Fruit fly (Drosophila melanogaster) whole organism, embryonic: ENCODE data around the gene CG33235.

Experiments
- Abd-B ChIP-seq: fragments of 200-800 bp; sonication (Bioruptor generic); optimal IDR thresholded peaks from 2 replicates; lab custom pipeline; 2018; ENCODE audit warnings: missing biosample characterization, mild to moderate bottlenecking, missing genetic modification characterization, moderate library complexity
- BtbVII ChIP-seq: fragments of 200-800 bp; sonication (Bioruptor generic); optimal IDR thresholded peaks from 3 replicates; lab custom pipeline; 2017; ENCODE audit warnings: missing biosample characterization, mild to moderate bottlenecking, missing genetic modification characterization
- C15 ChIP-seq: fragments of 200-800 bp; sonication (Bioruptor generic); IDR thresholded peaks from 3 replicates; pipeline ENCODE4 v1.3.6; 2022; ENCODE audit warnings: missing biosample characterization, missing genetic modification characterization
- CG10267 ChIP-seq: fragments of 200-800 bp; sonication (Bioruptor generic); optimal IDR thresholded peaks from 2 replicates; lab custom pipeline; 2018; ENCODE audit warnings: missing biosample characterization, mild to moderate bottlenecking, missing genetic modification characterization, moderate library complexity
- CG11093 ChIP-seq: fragments of 200-800 bp; sonication (Bioruptor generic); IDR thresholded peaks from 3 replicates; pipeline ENCODE4 v1.3.6; 2022; ENCODE audit warnings: missing biosample characterization, missing genetic modification characterization
- CG11398 ChIP-seq: fragments of 200-800 bp; sonication (Bioruptor generic); optimal IDR thresholded peaks from 2 replicates; lab custom pipeline; 2016; ENCODE audit warnings: missing biosample characterization, missing genetic modification characterization
- CG13296 ChIP-seq: fragments of 200-800 bp; sonication (Bioruptor generic); optimal IDR thresholded peaks from 3 replicates; lab custom pipeline; 2018; ENCODE audit warnings: missing biosample characterization, mild to moderate bottlenecking, missing genetic modification characterization
- CG14441 ChIP-seq: fragments of 200-800 bp; sonication (Bioruptor generic); IDR thresholded peaks from 2 replicates; pipeline ENCODE4 v1.3.6; 2022; ENCODE audit warnings: missing biosample characterization, missing genetic modification characterization
- CG14860 ChIP-seq: fragments of 200-800 bp; sonication (Bioruptor generic); IDR thresholded peaks from 3 replicates; pipeline ENCODE4 v1.3.6; 2022; ENCODE audit warnings: missing biosample characterization, missing genetic modification characterization; ENCODE audit not compliant: partially characterized antibody
- CG1792 ChIP-seq: fragments of 200-800 bp; sonication (Bioruptor generic); optimal IDR thresholded peaks from 2 replicates; lab custom pipeline; 2016; ENCODE audit warnings: missing biosample characterization, missing genetic modification characterization
- CG2889 ChIP-seq: fragments of 200-800 bp; sonication (Bioruptor generic); IDR thresholded peaks from 3 replicates; pipeline ENCODE4 v1.3.6; 2022; ENCODE audit warnings: missing biosample characterization, missing genetic modification characterization
- CG31441 ChIP-seq: fragments of 200-800 bp; sonication (Bioruptor generic); IDR thresholded peaks from 2 replicates; pipeline ENCODE4 v1.3.6; 2022; ENCODE audit warnings: missing biosample characterization, missing genetic modification characterization
- CG32532 ChIP-seq: fragments of 200-800 bp; sonication (Bioruptor generic); IDR thresholded peaks from 2 replicates; pipeline ENCODE4 v1.3.6; 2022; ENCODE audit warnings: missing biosample characterization, missing genetic modification characterization
- CG32767 ChIP-seq: fragments of 200-800 bp; sonication (Bioruptor generic); IDR thresholded peaks from 2 replicates; pipeline ENCODE4 v1.3.6; 2022; ENCODE audit warnings: missing biosample characterization, missing genetic modification characterization
- CG32772 ChIP-seq: fragments of 200-800 bp; sonication (Bioruptor generic); IDR thresholded peaks from 2 replicates; pipeline ENCODE4 v1.3.6; 2022; ENCODE audit warnings: missing biosample characterization, missing genetic modification characterization
- CG4282 ChIP-seq: fragments of 200-800 bp; sonication (Bioruptor generic); optimal IDR thresholded peaks from 2 replicates; lab custom pipeline; 2016; ENCODE audit warnings: missing biosample characterization, missing genetic modification characterization
- CG6791 ChIP-seq: fragments of 200-800 bp; sonication (Bioruptor generic); IDR thresholded peaks from 3 replicates; pipeline ENCODE4 v1.3.6; 2022; ENCODE audit warnings: missing biosample characterization, missing genetic modification characterization; ENCODE audit not compliant: partially characterized antibody
- CG7372 ChIP-seq: fragments of 200-800 bp; sonication (Bioruptor generic); IDR thresholded peaks from 2 replicates; pipeline ENCODE4 v1.3.6; 2022; ENCODE audit warnings: missing biosample characterization, missing genetic modification characterization
- CG8359 ChIP-seq: fragments of 200-800 bp; sonication (Bioruptor generic); optimal IDR thresholded peaks from 2 replicates; lab custom pipeline; 2017; ENCODE audit warnings: missing biosample characterization, mild to moderate bottlenecking, missing genetic modification characterization, borderline replicate concordance
- Dek ChIP-seq: fragments of 200-800 bp; sonication (Bioruptor generic); optimal IDR thresholded peaks from 3 replicates; lab custom pipeline; 2019; ENCODE audit warnings: missing biosample characterization, mild to moderate bottlenecking, missing genetic modification characterization, moderate library complexity
- Drgx ChIP-seq: fragments of 200-800 bp; sonication (Bioruptor generic); IDR thresholded peaks from 2 replicates; pipeline ENCODE4 v1.3.6; 2022; ENCODE audit warnings: missing biosample characterization, missing genetic modification characterization
- Gsc ChIP-seq: fragments of 200-800 bp; sonication (Bioruptor generic); IDR thresholded peaks from 2 replicates; pipeline ENCODE4 v1.3.6; 2022; ENCODE audit warnings: missing biosample characterization, missing genetic modification characterization
- Gug ChIP-seq: fragments of 200-800 bp; sonication (Bioruptor generic); IDR thresholded peaks from 4 replicates; pipeline ENCODE4 v1.3.6; 2022; ENCODE audit warnings: missing biosample characterization, missing genetic modification characterization
- NC2α ChIP-seq: fragments of 200-800 bp; sonication (Bioruptor generic); optimal IDR thresholded peaks from 2 replicates; lab custom pipeline; 2016; ENCODE audit warnings: missing biosample characterization, missing genetic modification characterization
- NFAT ChIP-seq: fragments of 200-800 bp; sonication (Bioruptor generic); IDR thresholded peaks from 2 replicates; pipeline ENCODE4 v1.3.6; 2022; ENCODE audit warnings: missing biosample characterization, missing genetic modification characterization
- Nf-YC ChIP-seq: fragments of 200-800 bp; optimal IDR thresholded peaks from 3 replicates; lab custom pipeline; 2019; ENCODE audit warnings: missing biosample characterization, mild to moderate bottlenecking, missing genetic modification characterization, moderate library complexity
- Six4 ChIP-seq: fragments of 200-800 bp; sonication (Bioruptor generic); optimal IDR thresholded peaks from 2 replicates; lab custom pipeline; 2016; ENCODE audit warnings: missing biosample characterization, missing genetic modification characterization
- Sox102F ChIP-seq: fragments of 200-800 bp; sonication (Bioruptor generic); optimal IDR thresholded peaks from 2 replicates; lab custom pipeline; 2018; ENCODE audit warnings: missing biosample characterization, mild to moderate bottlenecking, missing genetic modification characterization, moderate library complexity
- Spps ChIP-seq: fragments of 200-800 bp; sonication (Bioruptor generic); optimal IDR thresholded peaks from 2 replicates; lab custom pipeline; 2018; ENCODE audit warnings: missing biosample characterization, mild to moderate bottlenecking, missing genetic modification characterization
- Taf1 ChIP-seq: fragments of 200-800 bp; sonication (Bioruptor generic); IDR thresholded peaks from 2 replicates; pipeline ENCODE4 v1.3.6; 2022; ENCODE audit warnings: missing biosample characterization, missing genetic modification characterization
- Trl ChIP-seq, 3 experiments: fragments of >200 bp in 2 of 3; fragments of 200-800 bp in 1 of 3; sonication (Bioruptor generic) in 1 of 3; optimal IDR thresholded peaks; 2 replicates in 1 of 3; 3 replicates in 2 of 3; lab custom pipeline; 2016 to 2017; ENCODE audit warnings: missing biosample characterization in 1 of 3, missing genetic modification characterization in 1 of 3
- Xrp1 ChIP-seq: fragments of 200-800 bp; sonication (Bioruptor generic); IDR thresholded peaks from 2 replicates; pipeline ENCODE4 v1.3.6; 2022; ENCODE audit warnings: missing biosample characterization, missing genetic modification characterization
- ab ChIP-seq: fragments of 200-800 bp; sonication (Bioruptor generic); optimal IDR thresholded peaks from 2 replicates; lab custom pipeline; 2016; ENCODE audit warnings: missing biosample characterization, missing genetic modification characterization
- abd-A ChIP-seq: fragments of 200-800 bp; sonication (Bioruptor generic); optimal IDR thresholded peaks from 3 replicates; lab custom pipeline; 2019; ENCODE audit warnings: missing biosample characterization, mild to moderate bottlenecking, missing genetic modification characterization, moderate library complexity
- ac ChIP-seq: fragments of 200-800 bp; sonication (Bioruptor generic); optimal IDR thresholded peaks from 3 replicates; lab custom pipeline; 2017; ENCODE audit warnings: missing biosample characterization, mild to moderate bottlenecking, missing genetic modification characterization
- amos ChIP-seq: fragments of 200-800 bp; sonication (Bioruptor generic); IDR thresholded peaks from 2 replicates; pipeline ENCODE4 v1.3.6; 2022; ENCODE audit warnings: missing biosample characterization, missing genetic modification characterization; ENCODE audit not compliant: partially characterized antibody
- fd64A ChIP-seq: fragments of 200-800 bp; sonication (Bioruptor generic); optimal IDR thresholded peaks from 3 replicates; lab custom pipeline; 2018; ENCODE audit warnings: missing biosample characterization, mild to moderate bottlenecking, missing genetic modification characterization
- grn ChIP-seq: fragments of 200-800 bp; sonication (Bioruptor generic); optimal IDR thresholded peaks from 3 replicates; lab custom pipeline; 2017; ENCODE audit warnings: missing biosample characterization, missing genetic modification characterization
- gsb-n ChIP-seq: fragments of 200-800 bp; sonication (Bioruptor generic); optimal IDR thresholded peaks from 3 replicates; lab custom pipeline; 2018; ENCODE audit warnings: missing biosample characterization, mild to moderate bottlenecking, missing genetic modification characterization
- inv ChIP-seq: fragments of 200-800 bp; sonication (Bioruptor generic); IDR thresholded peaks from 2 replicates; pipeline ENCODE4 v1.3.6; 2022; ENCODE audit warnings: missing biosample characterization, missing genetic modification characterization; ENCODE audit not compliant: partially characterized antibody
- lab ChIP-seq: fragments of 200-800 bp; sonication (Bioruptor generic); optimal IDR thresholded peaks from 3 replicates; lab custom pipeline; 2017; ENCODE audit warnings: missing biosample characterization, missing genetic modification characterization, mild to moderate bottlenecking, moderate library complexity, missing genetic modification reagents
- mam ChIP-seq: fragments of 200-800 bp; sonication (Bioruptor generic); optimal IDR thresholded peaks from 3 replicates; lab custom pipeline; 2016; ENCODE audit warnings: missing biosample characterization, missing genetic modification characterization
- mirr ChIP-seq: fragments of 200-800 bp; sonication (Bioruptor generic); optimal IDR thresholded peaks from 3 replicates; lab custom pipeline; 2018; ENCODE audit warnings: missing biosample characterization, mild to moderate bottlenecking, missing genetic modification characterization
- pita ChIP-seq: fragments of 200-800 bp; sonication (Bioruptor generic); optimal IDR thresholded peaks from 2 replicates; lab custom pipeline; 2017; ENCODE audit warnings: missing biosample characterization, mild to moderate bottlenecking, missing genetic modification characterization
- sna ChIP-seq: fragments of 200-800 bp; sonication (Bioruptor generic); IDR thresholded peaks from 2 replicates; pipeline ENCODE4 v1.3.6; 2022; ENCODE audit warnings: missing biosample characterization, missing genetic modification characterization; ENCODE audit not compliant: partially characterized antibody
- tio ChIP-seq: fragments of 200-800 bp; sonication (Bioruptor generic); optimal IDR thresholded peaks from 2 replicates; lab custom pipeline; 2017; ENCODE audit warnings: missing biosample characterization, missing genetic modification characterization, inconsistent platforms

The CG33235 gene

DNA sequence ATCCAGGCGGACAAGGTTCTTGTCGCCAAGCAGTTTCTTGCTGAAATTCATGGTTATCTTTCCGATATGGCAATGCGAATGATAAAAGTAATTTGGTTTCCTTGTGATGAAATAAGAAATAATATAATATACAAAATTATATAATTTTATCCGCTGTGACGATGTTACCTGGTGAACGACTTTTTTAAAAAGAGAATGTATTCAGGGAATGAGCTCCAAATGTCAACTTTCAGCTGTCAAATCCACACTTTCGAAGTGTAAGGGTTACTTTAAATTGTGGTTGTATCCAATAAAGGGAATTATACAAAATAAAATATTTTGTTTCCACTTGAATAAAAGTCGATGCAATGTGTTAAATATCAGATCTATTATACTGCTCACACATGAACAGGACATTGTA, at the start of gene CG33235:
TSS of gene CG33235 (minus strand) at position 101 of the 400 bp plus-strand sequence.
- TF ChIP-seq NC2α (GFP tag; lab: Kevin White, UChicago) (no peak), NFAT (GFP tag; lab: Robert Waterston, UW) (no peak), ab (GFP tag; lab: Kevin White, UChicago) (no peak), gsb-n (tag; lab: Kevin White, UChicago) (no peak), CG14441 (GFP tag; lab: Robert Waterston, UW) (no peak), CG4282 (GFP tag; lab: Kevin White, UChicago) (no peak), CG13296 (GFP tag; lab: Kevin White, UChicago) (no peak), Gug (GFP tag; lab: Robert Waterston, UW) (no peak)

DNA sequence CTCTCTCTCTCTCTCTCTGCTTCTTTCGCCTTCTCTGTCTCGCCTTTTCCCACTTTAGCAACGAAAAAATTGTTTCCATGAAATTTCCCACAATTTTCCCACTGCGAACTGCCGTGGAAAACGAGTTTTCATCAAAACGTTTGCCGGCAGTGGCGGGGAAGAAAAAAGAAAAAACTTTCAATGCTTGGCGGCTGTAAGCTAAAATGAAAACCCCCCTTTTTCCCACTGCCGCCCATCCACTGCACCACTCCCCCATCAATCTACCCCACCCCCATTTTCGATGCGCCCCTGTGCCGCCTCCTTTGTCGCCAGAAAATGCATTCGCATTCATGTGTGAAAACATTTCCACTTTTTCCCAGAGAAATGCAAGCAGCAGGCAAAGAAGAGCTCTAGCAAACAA, 39.9 kb upstream of the CG33235 start:
- TF ChIP-seq CG8359 (GFP tag; lab: Kevin White, UChicago) (peak; percentile 20), mam (GFP tag; lab: Kevin White, UChicago) (no peak), Trl (optimal IDR thresholded peaks at IDR 0.05; lab: Kevin White, UChicago) (no peak), Trl (GFP tag; optimal IDR thresholded peaks at IDR 0.05; lab: Kevin White, UChicago) (no peak), Drgx (peak; percentile 71), Xrp1 (GFP tag; lab: Robert Waterston, UW) (0 out of 2 replicates have a peak, but pooled peaks have one; percentile 29)

DNA sequence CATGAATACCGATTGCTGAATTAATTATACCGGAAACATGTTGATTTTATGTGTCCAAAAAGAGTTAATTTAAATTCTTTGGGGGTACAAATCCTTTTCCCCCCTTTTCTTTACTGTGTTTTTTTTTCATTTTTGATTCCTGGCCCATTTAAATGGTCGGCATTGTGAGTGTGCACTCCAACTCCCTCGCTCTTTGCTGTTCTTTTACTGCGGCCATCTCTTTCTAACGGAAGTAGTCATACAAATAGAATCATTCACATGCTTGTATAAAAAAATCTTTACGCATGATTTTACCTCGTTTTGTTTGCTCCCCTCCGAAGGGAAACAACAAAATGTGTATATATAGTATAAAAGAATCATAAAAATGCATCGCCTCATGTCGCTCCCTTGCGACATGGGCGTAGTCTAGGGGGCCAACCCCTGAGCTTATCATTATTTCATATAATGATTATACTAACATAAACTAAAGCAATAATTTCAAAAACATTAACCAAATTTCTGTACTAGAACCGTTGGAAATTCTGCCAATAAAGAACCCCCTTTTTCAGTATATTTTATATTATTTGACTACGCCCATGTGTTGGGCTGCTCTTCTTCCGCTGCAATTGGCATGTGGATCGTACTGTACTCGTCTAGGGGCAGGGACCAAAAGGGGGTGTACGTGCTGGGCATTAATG, 36.8 kb upstream of the CG33235 start:
- TF ChIP-seq ac (GFP tag; lab: Kevin White, UChicago) (peak; percentile 62), pita (GFP tag; lab: Kevin White, UChicago) (no peak), abd-A (tag; lab: Kevin White, UChicago) (no peak), Gsc (GFP tag; lab: Robert Waterston, UW) (no peak; the same call in 1 of the 2 replicates), mirr (GFP tag; lab: Kevin White, UChicago) (no peak), Sox102F (GFP tag; lab: Kevin White, UChicago) (peak; percentile 83), tio (GFP tag; lab: Kevin White, UChicago) (peak; percentile 78), CG7372 (GFP tag; lab: Robert Waterston, UW) (no peak), grn (GFP tag; lab: Kevin White, UChicago) (peak; percentile 0), CG11398 (GFP tag; lab: Kevin White, UChicago) (no peak), Dek (tag; lab: Kevin White, UChicago) (peak; percentile 24), Spps (peak; percentile 76), Nf-YC (tag; lab: Kevin White, UChicago) (peak; percentile 17), CG2889 (GFP tag; lab: Robert Waterston, UW) (no peak), BtbVII (GFP tag; lab: Kevin White, UChicago) (peak; percentile 39), CG32767 (GFP tag; lab: Robert Waterston, UW) (peak; percentile 75), CG1792 (GFP tag; lab: Kevin White, UChicago) (no peak), inv (no peak), CG11093 (GFP tag; lab: Robert Waterston, UW) (0 out of 3 replicates have a peak, but pooled peaks have one; percentile 46), amos (GFP tag; lab: Robert Waterston, UW) (no peak), CG10267 (tag; lab: Kevin White, UChicago) (peak; percentile 82), C15 (GFP tag; lab: Robert Waterston, UW) (no peak), CG32532 (GFP tag; lab: Robert Waterston, UW) (peak; percentile 38; the same call in 1 of the 2 replicates), Abd-B (GFP tag; lab: Kevin White, UChicago) (peak; percentile 82), CG6791 (GFP tag; lab: Robert Waterston, UW) (no peak), Taf1 (GFP tag; lab: Robert Waterston, UW) (no peak), Six4 (peak; percentile 78), lab (GFP tag; lab: Kevin White, UChicago) (peak; percentile 61), CG32772 (GFP tag; lab: Robert Waterston, UW) (peak; percentile 77), fd64A (GFP tag; lab: Kevin White, UChicago) (peak; percentile 80), CG14860 (GFP tag; lab: Robert Waterston, UW) (no peak), CG31441 (GFP tag; lab: Robert Waterston, UW) (peak; percentile 95), sna (no peak)
